Worm (Caenorhabditis elegans) whole organism, early embryonic: ENCODE measurements around the gene F26F2.5.

ENCODE experiments used
- F13C5.2 ChIP-seq: sonication (generic microtip); optimal IDR thresholded peaks from 2 replicates; lab custom pipeline; 2017; ENCODE audit warnings: mild to moderate bottlenecking, missing genetic modification characterization, inconsistent platforms, missing compliant biosample characterization
- ama-1 ChIP-seq: fragments of 150-350 bp; optimal IDR thresholded peaks from 2 replicates; lab custom pipeline; 2014
- ceh-13 ChIP-seq: fragments of 200-800 bp; sonication (Bioruptor generic); optimal IDR thresholded peaks from 2 replicates; lab custom pipeline; 2018; ENCODE audit warnings: mild to moderate bottlenecking, missing genetic modification characterization, missing compliant biosample characterization
- flt-1 ChIP-seq: fragments of 200-800 bp; sonication (Bioruptor generic); IDR thresholded peaks from 2 replicates; pipeline ENCODE4 v1.3.6; 2022; ENCODE audit warnings: missing genetic modification characterization, missing compliant biosample characterization
- hmg-4 ChIP-seq: fragments of 200-800 bp; sonication (Bioruptor generic); optimal IDR thresholded peaks from 2 replicates; lab custom pipeline; 2018; ENCODE audit warnings: mild to moderate bottlenecking, missing genetic modification characterization, missing compliant biosample characterization
- hnd-1 ChIP-seq: sonication (generic microtip); optimal IDR thresholded peaks from 2 replicates; lab custom pipeline; 2016; ENCODE audit warnings: missing genetic modification characterization, missing compliant biosample characterization
- scrt-1 ChIP-seq: fragments of 200-800 bp; sonication (Bioruptor generic); IDR thresholded peaks from 2 replicates; pipeline ENCODE4 v1.3.6; 2022; ENCODE audit warnings: missing genetic modification characterization, missing compliant biosample characterization
- tbx-11 ChIP-seq: fragments of 200-800 bp; sonication (Bioruptor generic); IDR thresholded peaks from 2 replicates; pipeline ENCODE4 v1.3.6; 2022; ENCODE audit warnings: missing genetic modification characterization, missing compliant biosample characterization
- tra-4 ChIP-seq: sonication (generic microtip); optimal IDR thresholded peaks from 2 replicates; lab custom pipeline; 2017; ENCODE audit warnings: missing genetic modification characterization, missing compliant biosample characterization

ce11 chrV:20595653-20596052 is 22.2 kb downstream of the F26F2.5 start, which contains the start of gene F26F2.11:
- TF ChIP-seq ceh-13 (GFP tag; lab: Kevin White, UChicago): no peak
- no peak for TF ChIP-seq tbx-11 (GFP tag; lab: Robert Waterston, UW)
- no peak for TF ChIP-seq ama-1 (lab: Kevin White, UChicago)
- TF ChIP-seq F13C5.2 (tag; lab: Kevin White, UChicago): no peak
- TF ChIP-seq hmg-4: no peak
- no peak for TF ChIP-seq tra-4
- no peak for TF ChIP-seq flt-1 (GFP tag; lab: Robert Waterston, UW)
- no peak for TF ChIP-seq hnd-1 (tag; lab: Kevin White, UChicago)
- no peak for TF ChIP-seq scrt-1 (GFP tag; lab: Robert Waterston, UW)
